Worm (Caenorhabditis elegans): ENCODE data around the gene F54D10.5.
"Not testable (repeated sequence)": the region's sequence is repeated elsewhere in the genome, so short reads cannot be mapped to it uniquely, and the experiment has no call there.

The F54D10.5 gene

DNA sequence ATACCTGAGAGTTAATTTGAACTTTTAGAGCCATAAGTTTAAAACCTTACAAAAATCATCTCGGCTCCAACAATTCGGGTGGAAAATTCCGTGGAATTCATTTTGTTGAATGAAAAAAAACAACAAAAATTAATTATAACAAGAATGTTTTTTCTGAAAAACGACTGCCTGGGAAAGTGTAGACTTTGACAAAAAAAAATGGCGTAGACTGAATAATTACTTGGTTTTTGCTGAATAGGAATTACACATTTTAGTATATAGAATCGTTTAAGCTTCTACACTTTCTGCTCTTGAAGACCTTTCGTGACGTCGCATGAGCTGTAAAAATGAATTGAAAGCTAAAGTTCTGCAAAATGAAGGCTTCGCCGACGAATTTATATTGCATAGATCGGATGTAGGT lies 43.5 kb downstream of the F54D10.5 start, which contains the start of gene srx-112:
TSS of gene srx-112 (minus strand) at position 101 of the 400 bp plus-strand sequence.
- TF ChIP-seq lin-11 (tag; optimal IDR thresholded peaks at IDR 0.05) (no peak), nhr-10 (tag; optimal IDR thresholded peaks at IDR 0.05) (no peak)

DNA sequence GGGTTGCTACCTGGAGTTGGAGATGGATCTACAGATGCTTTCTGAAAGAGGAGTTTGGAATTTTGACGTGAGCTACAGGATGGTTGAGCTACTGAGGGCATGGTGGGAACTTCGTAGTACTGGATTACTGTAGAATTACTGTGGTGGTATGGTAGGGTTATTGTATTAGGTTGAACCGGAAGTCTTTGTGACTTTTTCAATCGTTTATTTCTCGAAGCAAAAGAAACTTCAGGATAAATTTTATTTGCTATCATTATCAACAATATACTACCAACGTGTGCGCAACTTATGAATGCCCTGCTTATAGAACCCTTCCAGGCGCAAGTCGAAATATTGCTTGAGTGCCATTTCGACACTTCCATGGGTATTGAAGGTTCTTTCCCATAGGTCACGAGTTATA lies 46.4 kb downstream of the F54D10.5 start, which contains the start of gene T24E12.6:
TSS of gene T24E12.6 (minus strand) at position 101 of the 400 bp plus-strand sequence.
- not testable (repeated sequence) for TF ChIP-seq unc-62 (GFP tag; optimal IDR thresholded peaks at IDR 0.05); nhr-6 (tag; optimal IDR thresholded peaks at IDR 0.05); snpc-4 (tag; optimal IDR thresholded peaks at IDR 0.05)

DNA sequence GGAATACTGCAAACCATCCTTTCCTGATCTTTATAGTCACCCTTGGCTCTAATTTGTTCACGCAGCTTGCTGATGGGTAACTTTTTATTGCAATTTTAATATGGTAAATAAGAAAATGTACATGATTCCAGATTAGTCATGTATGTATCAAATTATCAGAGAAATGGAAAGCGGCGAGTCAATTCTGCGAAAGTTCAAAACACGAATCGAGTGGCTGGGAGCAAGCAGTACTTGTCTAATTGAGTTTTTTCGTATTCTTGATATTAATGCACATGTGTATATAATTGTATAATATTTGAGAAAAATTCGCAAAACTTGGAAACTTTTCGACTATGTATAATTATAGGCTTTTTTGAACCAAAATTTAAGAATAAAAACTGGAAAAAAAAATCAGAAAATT lies 49.0 kb downstream of the F54D10.5 start, which contains the start of gene T24E12.12:
TSS of gene T24E12.12 (plus strand) at position 281 of the 400 bp plus-strand sequence.
- no peak for TF ChIP-seq lin-39 (tag; optimal IDR thresholded peaks at IDR 0.05)

DNA sequence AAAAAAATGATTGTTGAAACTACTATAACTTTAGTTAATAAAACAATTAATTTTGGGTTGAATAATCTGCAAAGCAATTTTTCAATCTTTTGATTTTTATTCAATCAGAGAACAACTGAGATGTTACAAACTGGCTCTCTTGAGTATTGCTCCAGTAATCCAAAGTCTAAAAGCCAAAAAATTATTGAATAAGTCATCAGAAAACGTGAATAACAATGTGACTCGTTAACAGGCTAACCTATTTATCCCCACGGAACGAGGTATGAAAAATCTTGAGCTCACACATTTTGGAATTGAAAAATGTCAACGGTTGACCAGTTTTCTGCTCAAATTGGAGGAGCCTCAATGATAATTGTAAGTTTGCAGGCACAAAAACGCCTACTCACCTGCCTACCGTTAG lies 50.5 kb downstream of the F54D10.5 start, which contains the start of gene srx-111:
TSS of gene srx-111 (plus strand) at position 301 of the 400 bp plus-strand sequence.
- TF ChIP-seq F13H6.1 (tag; optimal IDR thresholded peaks at IDR 0.05) (no peak), unc-55 (GFP tag; optimal IDR thresholded peaks at IDR 0.05) (no peak), fos-1 (tag; optimal IDR thresholded peaks at IDR 0.05) (no peak), elt-1 (tag; optimal IDR thresholded peaks at IDR 0.05) (no peak), C34F6.9 (tag; optimal IDR thresholded peaks at IDR 0.05) (no peak), sem-4 (tag; optimal IDR thresholded peaks at IDR 0.05) (no peak), mdl-1 (tag; optimal IDR thresholded peaks at IDR 0.05) (no peak), nhr-12 (tag; optimal IDR thresholded peaks at IDR 0.05) (no peak), nhr-10 (tag; optimal IDR thresholded peaks at IDR 0.05) (no peak), zag-1 (tag; optimal IDR thresholded peaks at IDR 0.05) (no peak), lin-13 (GFP tag; optimal IDR thresholded peaks at IDR 0.05) (no peak), ama-1 (optimal IDR thresholded peaks at IDR 0.05) (no peak), snpc-4 (tag; optimal IDR thresholded peaks at IDR 0.05) (no peak), dmd-4 (tag; optimal IDR thresholded peaks at IDR 0.05) (no peak), nhr-25 (tag; optimal IDR thresholded peaks at IDR 0.05) (no peak)

Measured in whole organism, L2 larva.